Worm (Caenorhabditis elegans) whole organism, L4 larva: ENCODE data around the gene B0024.13.

Source experiments
- R02D3.7 ChIP-seq: fragments of 150-350 bp; sonication (generic microtip); optimal IDR thresholded peaks from 3 replicates; lab custom pipeline; 2014; ENCODE audit warnings: missing biosample characterization, missing genetic modification characterization
- unc-62 ChIP-seq, 3 experiments: fragments of 150-350 bp in 1 of 3; sonication (generic microtip); optimal IDR thresholded peaks in 2 of 3; peaks in 1 of 3; 1 replicate in 1 of 3; 2 replicates in 2 of 3; lab custom pipeline; 2014 to 2017; ENCODE audit warnings: missing biosample characterization in 3 of 3, missing genetic modification characterization in 3 of 3, missing genetic modification reagents in 3 of 3, missing genotype in 1 of 3
- ztf-7 ChIP-seq: fragments of 150-350 bp; optimal IDR thresholded peaks from 2 replicates; lab custom pipeline; 2014; ENCODE audit warnings: missing biosample characterization, missing genetic modification characterization

- TF ChIP-seq unc-62 (GFP tag; optimal IDR thresholded peaks at IDR 0.05 in 1 of 2; lab: Kevin White, UChicago) (peak in 1 of 2 experiments; percentile 15), unc-62 (tag; optimal IDR thresholded peaks at IDR 0.05; lab: Kevin White, UChicago) (no peak), R02D3.7 (tag; lab: Kevin White, UChicago) (no peak), ztf-7 (tag; lab: Kevin White, UChicago) (no peak)
Observed at ce11 chrV:10313953-10314352, 6.6 kb upstream of the B0024.13 start, which contains the start of gene gcy-6.
